Worm (Caenorhabditis elegans) whole organism, L3 larva: ENCODE data around the gene srz-59.

ENCODE experiments used
- ZK546.5 ChIP-seq: sonication (generic microtip); optimal IDR thresholded peaks from 2 replicates; lab custom pipeline; 2017; ENCODE audit warnings: missing biosample characterization, missing genetic modification characterization
- ama-1 ChIP-seq: fragments of 150-350 bp; optimal IDR thresholded peaks from 2 replicates; lab custom pipeline; 2018
- ceh-16 ChIP-seq: sonication (generic microtip); optimal IDR thresholded peaks from 2 replicates; lab custom pipeline; 2017; ENCODE audit warnings: missing biosample characterization, missing genetic modification characterization
- ceh-28 ChIP-seq: fragments of 150-350 bp; optimal IDR thresholded peaks from 2 replicates; lab custom pipeline; 2014; ENCODE audit warnings: missing biosample characterization, missing genetic modification reagents, missing genetic modification characterization
- egl-27 ChIP-seq: sonication (generic microtip); optimal IDR thresholded peaks from 4 replicates; lab custom pipeline; 2017; ENCODE audit warnings: missing biosample characterization, missing genetic modification reagents, missing genetic modification characterization
- egl-5 ChIP-seq: fragments of 150-350 bp; optimal IDR thresholded peaks from 2 replicates; lab custom pipeline; 2017; ENCODE audit warnings: missing biosample characterization, missing genetic modification reagents, missing genetic modification characterization, inconsistent platforms
- elt-1 ChIP-seq: fragments of 150-350 bp; optimal IDR thresholded peaks from 2 replicates; lab custom pipeline; 2014; ENCODE audit warnings: missing biosample characterization, missing genetic modification characterization
- elt-2 ChIP-seq: sonication (generic microtip); optimal IDR thresholded peaks from 2 replicates; lab custom pipeline; 2016; ENCODE audit warnings: missing genetic modification reagents, mild to moderate bottlenecking, missing genetic modification characterization, missing compliant biosample characterization
- elt-3 ChIP-seq, 3 experiments: fragments of 150-350 bp in 1 of 3; sonication (generic microtip) in 2 of 3; optimal IDR thresholded peaks; 2 replicates in 2 of 3; 4 replicates in 1 of 3; lab custom pipeline; 2014 to 2017; ENCODE audit warnings: missing biosample characterization in 3 of 3, missing genetic modification characterization in 3 of 3
- eor-1 ChIP-seq, 2 experiments: fragments of 150-350 bp; optimal IDR thresholded peaks; 2 replicates each; lab custom pipeline; 2014 to 2018; ENCODE audit warnings: missing biosample characterization in 2 of 2, missing genetic modification characterization in 2 of 2
- fkh-10 ChIP-seq: sonication (generic microtip); optimal IDR thresholded peaks from 2 replicates; lab custom pipeline; 2017; ENCODE audit warnings: missing biosample characterization, missing genetic modification reagents, missing genetic modification characterization
- fkh-2 ChIP-seq: fragments of 150-350 bp; optimal IDR thresholded peaks from 2 replicates; lab custom pipeline; 2014; ENCODE audit warnings: missing biosample characterization, missing genetic modification reagents, missing genetic modification characterization
- fos-1 ChIP-seq: fragments of 150-350 bp; optimal IDR thresholded peaks from 2 replicates; lab custom pipeline; 2014; ENCODE audit warnings: missing biosample characterization, missing genetic modification characterization
- hmg-11 ChIP-seq: sonication (generic microtip); optimal IDR thresholded peaks from 2 replicates; lab custom pipeline; 2016; ENCODE audit warnings: missing genetic modification characterization, missing compliant biosample characterization
- lin-15B ChIP-seq: fragments of 150-350 bp; optimal IDR thresholded peaks from 2 replicates; lab custom pipeline; 2014; ENCODE audit warnings: missing biosample characterization, missing genetic modification characterization
- lin-39 ChIP-seq: fragments of 150-350 bp; optimal IDR thresholded peaks from 2 replicates; lab custom pipeline; 2018; ENCODE audit warnings: missing biosample characterization, missing genetic modification reagents, missing genetic modification characterization
- mdl-1 ChIP-seq: fragments of 150-350 bp; optimal IDR thresholded peaks from 2 replicates; lab custom pipeline; 2014; ENCODE audit warnings: missing biosample characterization, missing genetic modification characterization
- nfya-1 ChIP-seq: sonication (generic microtip); optimal IDR thresholded peaks from 2 replicates; lab custom pipeline; 2017; ENCODE audit warnings: missing genetic modification characterization, mild to moderate bottlenecking, missing compliant biosample characterization, antibody characterized with exemption, moderate library complexity; ENCODE audit not compliant: insufficient read depth
- nhr-23 ChIP-seq: fragments of 150-350 bp; optimal IDR thresholded peaks from 2 replicates; lab custom pipeline; 2014; ENCODE audit warnings: missing biosample characterization, missing genetic modification reagents, missing genetic modification characterization
- nhr-237 ChIP-seq: fragments of 150-350 bp; optimal IDR thresholded peaks from 2 replicates; lab custom pipeline; 2014; ENCODE audit warnings: missing biosample characterization, missing genetic modification characterization
- nhr-25 ChIP-seq: sonication (generic microtip); optimal IDR thresholded peaks from 2 replicates; lab custom pipeline; 2017; ENCODE audit warnings: missing biosample characterization, missing genetic modification characterization
- nhr-28 ChIP-seq: fragments of 150-350 bp; optimal IDR thresholded peaks from 2 replicates; lab custom pipeline; 2014; ENCODE audit warnings: missing biosample characterization, missing genetic modification characterization
- nhr-67 ChIP-seq: fragments of 150-350 bp; optimal IDR thresholded peaks from 2 replicates; lab custom pipeline; 2014; ENCODE audit warnings: missing biosample characterization, missing genetic modification characterization
- nhr-76 ChIP-seq: fragments of 150-350 bp; sonication (generic microtip); optimal IDR thresholded peaks from 5 replicates; lab custom pipeline; 2014; ENCODE audit warnings: missing biosample characterization, missing genetic modification characterization
- nhr-77 ChIP-seq: fragments of 150-350 bp; optimal IDR thresholded peaks from 2 replicates; lab custom pipeline; 2014; ENCODE audit warnings: missing biosample characterization, missing genetic modification characterization
- pha-4 ChIP-seq: fragments of 150-350 bp; optimal IDR thresholded peaks from 2 replicates; lab custom pipeline; 2014; ENCODE audit warnings: missing biosample characterization, missing genetic modification reagents, missing genetic modification characterization
- pqm-1 ChIP-seq: fragments of 150-350 bp; optimal IDR thresholded peaks from 2 replicates; lab custom pipeline; 2017; ENCODE audit warnings: missing biosample characterization, missing genetic modification characterization, inconsistent platforms
- skn-1 ChIP-seq: fragments of 150-350 bp; optimal IDR thresholded peaks from 2 replicates; lab custom pipeline; 2014; ENCODE audit warnings: missing biosample characterization, missing genetic modification characterization
- snpc-4 ChIP-seq: fragments of 150-350 bp; optimal IDR thresholded peaks from 2 replicates; lab custom pipeline; 2014; ENCODE audit warnings: missing biosample characterization, missing genetic modification characterization
- tbx-2 ChIP-seq: sonication (generic microtip); optimal IDR thresholded peaks from 2 replicates; lab custom pipeline; 2016; ENCODE audit warnings: mild to moderate bottlenecking, missing genetic modification characterization, missing compliant biosample characterization
- unc-39 ChIP-seq: sonication (generic microtip); optimal IDR thresholded peaks from 4 replicates; lab custom pipeline; 2017; ENCODE audit warnings: missing biosample characterization, missing genetic modification characterization
- zag-1 ChIP-seq: fragments of 150-350 bp; optimal IDR thresholded peaks from 2 replicates; lab custom pipeline; 2014; ENCODE audit warnings: missing biosample characterization, missing genetic modification characterization
- ztf-4 ChIP-seq: fragments of 150-350 bp; optimal IDR thresholded peaks from 2 replicates; lab custom pipeline; 2014; ENCODE audit warnings: missing biosample characterization, missing genetic modification characterization

Gene srz-59

DNA sequence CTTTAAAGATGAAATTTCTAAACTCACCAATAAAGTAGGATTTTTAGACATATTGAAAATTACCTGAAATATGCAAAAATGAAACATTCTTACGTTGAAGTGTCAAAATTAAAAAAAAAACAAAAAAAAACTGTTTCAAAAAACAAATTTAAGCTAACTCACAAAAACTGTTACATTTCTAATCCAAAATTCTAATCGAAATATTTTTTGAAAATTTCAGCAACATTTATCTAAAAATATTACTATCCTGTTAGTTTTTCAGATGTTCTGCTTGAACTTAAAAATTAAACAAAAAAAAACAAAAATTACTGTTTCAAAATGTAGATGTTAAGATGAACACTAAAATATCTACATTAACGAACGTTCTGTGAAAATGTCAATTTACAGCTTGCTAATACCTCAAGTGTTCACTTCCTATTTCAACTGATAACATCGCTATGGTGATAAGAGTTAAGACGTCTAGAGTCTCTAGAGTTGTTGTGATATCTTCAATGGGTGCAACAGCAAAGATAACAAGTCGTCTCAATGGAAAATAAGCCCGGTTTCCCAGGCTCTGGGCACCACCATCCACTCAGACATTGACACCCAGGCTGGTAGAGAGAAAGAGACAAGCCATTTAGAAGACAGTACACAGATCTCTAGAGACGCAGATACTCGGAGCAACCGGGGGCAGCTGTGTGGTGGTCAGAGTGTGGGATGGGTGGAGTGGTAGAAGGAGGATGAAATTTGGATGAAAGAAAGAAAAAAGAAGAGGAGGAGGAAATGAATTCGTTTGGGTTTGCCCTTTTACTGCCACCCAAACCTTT, 3.9 kb upstream of the srz-59 start, which contains the start of gene H12I19.115:
Gene H12I19.115, minus strand, starts transcription at position 51 of the 806 bp plus-strand sequence.
- peak; percentile 58 for TF ChIP-seq lin-39
- no peak for TF ChIP-seq zag-1
- TF ChIP-seq nfya-1 (tag; lab: Kevin White, UChicago) = peak; percentile 66
- no peak for TF ChIP-seq ceh-28 (tag; lab: Kevin White, UChicago)
- TF ChIP-seq elt-1 (tag; lab: Kevin White, UChicago) = no peak
- no peak for TF ChIP-seq pqm-1 (tag; lab: Kevin White, UChicago)
- no peak for TF ChIP-seq skn-1 (tag; lab: Kevin White, UChicago)
- no peak for TF ChIP-seq nhr-25 (tag; lab: Kevin White, UChicago)
- TF ChIP-seq elt-2 (tag; lab: Kevin White, UChicago) = peak; percentile 69

DNA sequence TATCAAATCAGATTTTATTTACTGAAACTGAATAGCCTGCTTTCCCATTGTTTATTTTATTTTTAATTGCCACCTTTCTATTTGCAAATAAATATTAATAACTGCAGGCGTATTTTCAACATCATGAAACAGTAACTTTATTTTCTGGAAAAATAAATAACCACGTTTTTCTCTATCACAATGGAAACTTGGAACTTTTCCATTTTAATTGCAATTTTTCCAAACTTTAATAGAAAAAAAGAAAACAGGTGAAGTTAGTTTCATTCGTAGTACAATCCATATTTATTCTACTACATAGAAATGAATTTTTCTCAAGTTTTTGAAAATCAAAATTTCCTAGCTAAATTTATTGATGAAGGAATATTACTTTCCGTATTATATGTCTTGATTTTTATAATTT, 2.8 kb upstream of the srz-59 start, which contains the start of gene srz-42:
Gene srz-42, plus strand, starts transcription at position 301 of the 400 bp plus-strand sequence.
- TF ChIP-seq hmg-11 = no peak
- TF ChIP-seq egl-27 (tag; lab: Kevin White, UChicago) = no peak
- no peak for TF ChIP-seq ZK546.5
- no peak for TF ChIP-seq nhr-25 (tag; lab: Kevin White, UChicago)
- no peak for TF ChIP-seq pha-4 (tag; lab: Kevin White, UChicago)
- TF ChIP-seq fkh-2 (tag; lab: Kevin White, UChicago) = no peak
- no peak for TF ChIP-seq nhr-28 (tag; lab: Kevin White, UChicago)
- TF ChIP-seq mdl-1 (tag; lab: Kevin White, UChicago) = no peak
- no peak for TF ChIP-seq ceh-16 (tag; lab: Kevin White, UChicago)
- TF ChIP-seq fkh-10 (GFP tag; lab: Kevin White, UChicago) = no peak
- TF ChIP-seq tbx-2 = no peak
- no peak for TF ChIP-seq ceh-28 (tag; lab: Kevin White, UChicago)
- no peak for TF ChIP-seq elt-1 (tag; lab: Kevin White, UChicago)
- TF ChIP-seq nhr-76 = no peak
- TF ChIP-seq fos-1 (tag; lab: Kevin White, UChicago) = no peak
- TF ChIP-seq lin-39 = no peak
- TF ChIP-seq unc-39 (tag; lab: Kevin White, UChicago) = no peak
- TF ChIP-seq, all 47 proteins: peak for 0

DNA sequence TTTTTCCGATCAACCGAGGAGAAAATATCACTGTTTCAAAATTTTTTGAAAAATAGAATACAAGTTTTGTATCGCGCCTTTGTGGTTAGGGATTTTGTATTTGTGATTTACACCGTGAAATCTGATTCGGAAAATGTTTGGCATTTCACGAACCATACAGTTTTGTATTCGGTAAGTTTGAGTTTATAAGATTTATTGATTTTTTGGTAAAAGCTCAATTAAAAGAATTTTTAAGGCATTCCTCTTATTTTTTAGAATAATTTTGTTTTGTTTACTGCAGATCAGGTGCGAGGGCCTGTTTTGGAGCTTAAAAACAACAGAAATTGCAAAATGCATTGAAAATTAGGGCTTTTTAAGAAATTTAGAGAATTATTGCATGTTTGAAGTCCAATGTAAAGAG, 1.5 kb downstream of the srz-59 start:
- TF ChIP-seq snpc-4 (tag; lab: Kevin White, UChicago) (no peak), fkh-2 (tag; lab: Kevin White, UChicago) (no peak), elt-3 (tag; optimal IDR thresholded peaks at IDR 0.05; lab: Kevin White, UChicago) (no peak), nfya-1 (tag; lab: Kevin White, UChicago) (no peak), unc-39 (tag; lab: Kevin White, UChicago) (no peak), hmg-11 (no peak), ztf-4 (tag; lab: Kevin White, UChicago) (no peak), nhr-77 (tag; lab: Kevin White, UChicago) (no peak), eor-1 (tag; optimal IDR thresholded peaks at IDR 0.05; lab: Kevin White, UChicago) (no peak), nhr-237 (tag; lab: Kevin White, UChicago) (no peak), ama-1 (lab: Kevin White, UChicago) (no peak), pha-4 (tag; lab: Kevin White, UChicago) (no peak), zag-1 (no peak), nhr-67 (tag; lab: Kevin White, UChicago) (no peak), egl-5 (tag; lab: Kevin White, UChicago) (no peak), mdl-1 (tag; lab: Kevin White, UChicago) (no peak), nhr-23 (tag; lab: Kevin White, UChicago) (no peak), pqm-1 (tag; lab: Kevin White, UChicago) (no peak)

DNA sequence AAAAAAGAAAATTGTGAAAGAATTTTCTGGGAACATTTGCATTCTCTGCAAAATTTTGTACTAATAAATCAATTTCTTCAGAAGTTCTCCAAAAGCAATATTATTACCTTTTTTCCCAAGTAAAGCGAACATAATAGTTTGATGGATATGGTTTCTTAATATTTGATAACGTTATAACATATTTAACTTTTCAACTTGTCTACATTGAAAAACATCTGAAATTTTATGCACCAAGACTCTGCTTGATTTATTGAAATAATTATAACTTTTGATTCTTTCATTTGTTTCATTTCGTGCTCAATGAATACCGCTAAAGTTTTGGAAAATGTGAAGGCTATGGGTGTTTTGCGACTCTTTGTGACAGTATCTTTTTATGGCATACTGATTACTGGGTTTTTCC, 5.2 kb downstream of the srz-59 start, which contains the start of gene srz-31:
Gene srz-31, plus strand, starts transcription at position 301 of the 400 bp plus-strand sequence.
- TF ChIP-seq nhr-67 (tag; lab: Kevin White, UChicago) = no peak
- TF ChIP-seq lin-15B (tag; lab: Kevin White, UChicago) = no peak
- TF ChIP-seq, all 47 proteins: peak for 0
